Fruit fly (Drosophila melanogaster): Measurements from ENCODE around the gene CG7548.

Gene CG7548

dm6 chr3L:7485667-7486066 lies 20.4 kb downstream of the CG7548 start, which contains the start of gene mthl6:
Gene mthl6 (plus strand): TSS chr3L:7485967.
- TF ChIP-seq EcR (GFP tag; optimal IDR thresholded peaks at IDR 0.05) (no peak), usp (GFP tag; optimal IDR thresholded peaks at IDR 0.05) (no peak), psq (optimal IDR thresholded peaks at IDR 0.05) (no peak), CG8478 (optimal IDR thresholded peaks at IDR 0.05) (no peak), Dll (optimal IDR thresholded peaks at IDR 0.05) (no peak), pan (optimal IDR thresholded peaks at IDR 0.05) (no peak)

- TF ChIP-seq psq (optimal IDR thresholded peaks at IDR 0.05) (no peak), usp (GFP tag; optimal IDR thresholded peaks at IDR 0.05) (no peak), EcR (GFP tag; optimal IDR thresholded peaks at IDR 0.05) (no peak), Dll (optimal IDR thresholded peaks at IDR 0.05) (no peak), CG8478 (optimal IDR thresholded peaks at IDR 0.05) (no peak), pan (optimal IDR thresholded peaks at IDR 0.05) (no peak)
Measured at dm6 chr3L:7475270-7475669, 30.7 kb downstream of the CG7548 start, which contains the start of gene CG43292. Gene CG43292 (plus strand): TSS chr3L:7475570.

dm6 chr3L:7471259-7471658 lies 34.8 kb downstream of the CG7548 start, which contains the start of gene CG8541:
Gene CG8541 (plus strand): TSS chr3L:7471559.
- TF ChIP-seq EcR (GFP tag; optimal IDR thresholded peaks at IDR 0.05): no peak
- TF ChIP-seq psq (optimal IDR thresholded peaks at IDR 0.05): no peak
- TF ChIP-seq Dll (optimal IDR thresholded peaks at IDR 0.05): no peak
- no peak for TF ChIP-seq CG8478 (optimal IDR thresholded peaks at IDR 0.05)
- TF ChIP-seq pan (optimal IDR thresholded peaks at IDR 0.05): no peak
- TF ChIP-seq usp (GFP tag; optimal IDR thresholded peaks at IDR 0.05): no peak

- no peak for TF ChIP-seq EcR (GFP tag; optimal IDR thresholded peaks at IDR 0.05)
- no peak for TF ChIP-seq CG8478 (optimal IDR thresholded peaks at IDR 0.05)
- TF ChIP-seq Dll (optimal IDR thresholded peaks at IDR 0.05): no peak
- TF ChIP-seq pan (optimal IDR thresholded peaks at IDR 0.05): no peak
- TF ChIP-seq usp (GFP tag; optimal IDR thresholded peaks at IDR 0.05): no peak
- no peak for TF ChIP-seq psq (optimal IDR thresholded peaks at IDR 0.05)
Measured at dm6 chr3L:7470202-7470601, 35.8 kb downstream of the CG7548 start, which contains the start of gene CG8543. Gene CG8543 (minus strand): TSS chr3L:7470302.

- no peak for TF ChIP-seq Dll (optimal IDR thresholded peaks at IDR 0.05)
- no peak for TF ChIP-seq EcR (GFP tag; optimal IDR thresholded peaks at IDR 0.05)
- no peak for TF ChIP-seq psq (optimal IDR thresholded peaks at IDR 0.05)
- TF ChIP-seq pan (optimal IDR thresholded peaks at IDR 0.05): no peak
- TF ChIP-seq CG8478 (optimal IDR thresholded peaks at IDR 0.05): no peak
- no peak for TF ChIP-seq usp (GFP tag; optimal IDR thresholded peaks at IDR 0.05)
Measured at dm6 chr3L:7465209-7465608, 40.8 kb downstream of the CG7548 start, which contains the start of the genes CG42660, CG42661 and Tsp66A. Gene CG42660 (plus strand): TSS chr3L:7465509. Gene CG42661 (plus strand): TSS chr3L:7465509. Gene Tsp66A (plus strand): TSS chr3L:7465509.

- TF ChIP-seq psq (optimal IDR thresholded peaks at IDR 0.05) (no peak), EcR (GFP tag; optimal IDR thresholded peaks at IDR 0.05) (no peak), Dll (optimal IDR thresholded peaks at IDR 0.05) (no peak), CG8478 (optimal IDR thresholded peaks at IDR 0.05) (no peak), pan (optimal IDR thresholded peaks at IDR 0.05) (no peak), usp (GFP tag; optimal IDR thresholded peaks at IDR 0.05) (no peak)
Measured at dm6 chr3L:7455849-7456248, 50.2 kb downstream of the CG7548 start, which contains the start of gene ppk26. Gene ppk26 (plus strand): TSS chr3L:7456149.

Data from whole organism.